Worm (Caenorhabditis elegans) whole organism, midembryonic: ENCODE results near the gene srz-66.

Experiments used
- cog-1 ChIP-seq: sonication (generic microtip); optimal IDR thresholded peaks from 2 replicates; lab custom pipeline; 2016; ENCODE audit warnings: missing genetic modification characterization, missing compliant biosample characterization
- flt-1 ChIP-seq: fragments of 200-800 bp; sonication (Bioruptor generic); IDR thresholded peaks from 2 replicates; pipeline ENCODE4 v1.3.6; 2022; ENCODE audit warnings: missing genetic modification characterization, missing compliant biosample characterization
- klf-2 ChIP-seq: fragments of 200-800 bp; sonication (Bioruptor generic); conservative IDR thresholded peaks from 2 replicates; pipeline ENCODE4 v1.3.6; 2022; ENCODE audit warnings: missing genetic modification reagents, missing genetic modification characterization, missing compliant biosample characterization
- tab-1 ChIP-seq: fragments of 200-800 bp; sonication (Bioruptor generic); IDR thresholded peaks from 2 replicates; pipeline ENCODE4 v1.3.6; 2022; ENCODE audit warnings: missing genetic modification characterization, missing compliant biosample characterization
- ztf-23 ChIP-seq: fragments of 200-800 bp; sonication (Bioruptor generic); IDR thresholded peaks from 2 replicates; pipeline ENCODE4 v1.3.6; 2022; ENCODE audit warnings: missing genetic modification reagents, missing genetic modification characterization, missing compliant biosample characterization
- ztf-29 ChIP-seq: fragments of 200-800 bp; sonication (Bioruptor generic); IDR thresholded peaks from 2 replicates; pipeline ENCODE4 v1.3.6; 2022; ENCODE audit warnings: missing genetic modification reagents, missing genetic modification characterization, missing compliant biosample characterization

DNA sequence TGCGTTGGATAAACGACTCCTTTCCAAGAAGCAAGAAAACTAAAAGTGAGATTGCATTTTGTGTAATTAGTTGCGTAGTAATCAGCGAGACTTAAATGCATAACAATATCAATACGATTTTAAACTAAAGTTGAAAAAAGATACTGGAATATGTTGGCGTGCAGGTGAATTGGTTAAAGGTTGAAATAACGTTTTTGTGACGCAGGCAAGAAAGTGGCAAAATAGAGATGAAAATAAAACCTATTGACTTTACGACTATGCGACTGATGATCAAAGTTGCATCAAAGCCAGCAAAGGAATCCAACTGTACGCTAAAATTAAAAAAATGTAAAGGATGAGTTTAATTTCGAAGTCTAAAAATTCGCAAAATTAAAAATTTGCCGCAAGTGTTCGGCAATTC is 1.9 kb downstream of the srz-66 start, which contains the start of gene srh-102:
- no peak for TF ChIP-seq ztf-29 (GFP tag; lab: Robert Waterston, UW)
- TF ChIP-seq klf-2 (GFP tag; lab: Robert Waterston, UW) = no peak
- no peak for TF ChIP-seq ztf-23 (GFP tag; lab: Robert Waterston, UW)
- no peak for TF ChIP-seq flt-1 (GFP tag; lab: Robert Waterston, UW)
- no peak for TF ChIP-seq tab-1 (GFP tag; lab: Robert Waterston, UW)
- TF ChIP-seq cog-1 (tag; lab: Kevin White, UChicago) = no peak
